Worm (Caenorhabditis elegans) whole organism, L1 larva: ENCODE measurements around the gene srbc-71.

Experiments used
- C16A3.4 ChIP-seq: fragments of 150-350 bp; optimal IDR thresholded peaks from 2 replicates; lab custom pipeline; 2014; ENCODE audit warnings: missing biosample characterization, missing genetic modification characterization
- C34B4.2 ChIP-seq: sonication (generic microtip); optimal IDR thresholded peaks from 2 replicates; lab custom pipeline; 2017; ENCODE audit warnings: mild to moderate bottlenecking, missing genetic modification characterization, missing compliant biosample characterization
- Y116A8C.19 ChIP-seq: sonication (generic microtip); optimal IDR thresholded peaks from 2 replicates; lab custom pipeline; 2016; ENCODE audit warnings: missing compliant biosample characterization, missing genetic modification characterization, borderline replicate concordance
- aha-1 ChIP-seq: fragments of 150-350 bp; optimal IDR thresholded peaks from 2 replicates; lab custom pipeline; 2014; ENCODE audit warnings: missing biosample characterization, missing genetic modification characterization
- alr-1 ChIP-seq: fragments of 200-800 bp; sonication (Bioruptor generic); optimal IDR thresholded peaks from 2 replicates; lab custom pipeline; 2018; ENCODE audit warnings: borderline replicate concordance, mild to moderate bottlenecking, missing genetic modification characterization, missing compliant biosample characterization
- aly-2 ChIP-seq: fragments of 150-350 bp; optimal IDR thresholded peaks from 2 replicates; lab custom pipeline; 2014; ENCODE audit warnings: missing biosample characterization, missing genetic modification characterization
- blmp-1 ChIP-seq: fragments of 150-350 bp; optimal IDR thresholded peaks from 2 replicates; lab custom pipeline; 2014; ENCODE audit warnings: missing biosample characterization, missing genetic modification characterization
- ceh-63 ChIP-seq: fragments of 200-800 bp; sonication (Bioruptor generic); optimal IDR thresholded peaks from 2 replicates; lab custom pipeline; 2018; ENCODE audit warnings: mild to moderate bottlenecking, missing genetic modification characterization, missing compliant biosample characterization
- ceh-8 ChIP-seq: fragments of 200-800 bp; sonication (Bioruptor generic); optimal IDR thresholded peaks from 2 replicates; lab custom pipeline; 2018; ENCODE audit warnings: mild to moderate bottlenecking, missing genetic modification characterization, moderate library complexity, missing compliant biosample characterization
- ceh-90 ChIP-seq: sonication (generic microtip); optimal IDR thresholded peaks from 2 replicates; lab custom pipeline; 2016; ENCODE audit warnings: missing genetic modification characterization, missing compliant biosample characterization
- efl-1 ChIP-seq, 4 experiments: fragments of 150-350 bp; optimal IDR thresholded peaks in 3 of 4; peaks in 1 of 4; 1 replicate in 1 of 4; 2 replicates in 3 of 4; lab custom pipeline; 2014; ENCODE audit warnings: missing biosample characterization in 2 of 4, missing genetic modification characterization in 2 of 4, missing genetic modification reagents in 2 of 4
- efl-3 ChIP-seq: fragments of 200-800 bp; sonication (Bioruptor generic); optimal IDR thresholded peaks from 2 replicates; lab custom pipeline; 2018; ENCODE audit warnings: mild to moderate bottlenecking, missing genetic modification characterization, missing compliant biosample characterization
- egl-13 ChIP-seq: sonication (generic microtip); optimal IDR thresholded peaks from 2 replicates; lab custom pipeline; 2016; ENCODE audit warnings: missing genotype, missing genetic modification reagents, missing genetic modification characterization, missing compliant biosample characterization
- elt-2 ChIP-seq: sonication (generic microtip); optimal IDR thresholded peaks from 2 replicates; lab custom pipeline; 2016; ENCODE audit warnings: missing genetic modification characterization, mild to moderate bottlenecking, inconsistent platforms, missing compliant biosample characterization, missing genetic modification reagents
- elt-3 ChIP-seq, 6 experiments: fragments of 150-350 bp in 1 of 6; sonication (generic microtip); optimal IDR thresholded peaks; 2 replicates each; lab custom pipeline; 2017 to 2018; ENCODE audit warnings: missing biosample characterization in 6 of 6, missing genetic modification characterization in 6 of 6, inconsistent platforms in 1 of 6
- ets-5 ChIP-seq: fragments of 200-800 bp; sonication (Bioruptor generic); IDR thresholded peaks from 2 replicates; pipeline ENCODE4 v1.3.6; 2022; ENCODE audit warnings: missing genetic modification characterization, missing compliant biosample characterization
- fkh-10 ChIP-seq: sonication (generic microtip); optimal IDR thresholded peaks from 2 replicates; lab custom pipeline; 2017; ENCODE audit warnings: missing biosample characterization, missing genetic modification reagents, missing genetic modification characterization
- fkh-4 ChIP-seq: sonication (generic microtip); optimal IDR thresholded peaks from 2 replicates; lab custom pipeline; 2016; ENCODE audit warnings: missing compliant biosample characterization, missing genetic modification characterization, borderline replicate concordance
- hpl-2 ChIP-seq: fragments of 150-350 bp; optimal IDR thresholded peaks from 2 replicates; lab custom pipeline; 2014; ENCODE audit warnings: missing biosample characterization, missing genetic modification reagents, missing genetic modification characterization
- isw-1 ChIP-seq: fragments of 200-800 bp; sonication (Bioruptor generic); IDR thresholded peaks from 2 replicates; pipeline ENCODE4 v1.3.6; 2022; ENCODE audit warnings: missing genetic modification characterization, missing compliant biosample characterization
- lin-13 ChIP-seq: fragments of 150-350 bp; optimal IDR thresholded peaks from 2 replicates; lab custom pipeline; 2014; ENCODE audit warnings: missing biosample characterization, missing genetic modification reagents, missing genetic modification characterization
- lin-14 ChIP-seq: fragments of 200-800 bp; sonication (Bioruptor generic); optimal IDR thresholded peaks from 2 replicates; lab custom pipeline; 2018; ENCODE audit warnings: mild to moderate bottlenecking, missing genetic modification characterization, moderate library complexity, missing compliant biosample characterization
- lin-15B ChIP-seq: fragments of 150-350 bp; sonication (generic microtip); optimal IDR thresholded peaks from 3 replicates; lab custom pipeline; 2014; ENCODE audit warnings: missing biosample characterization, missing genetic modification characterization
- lin-35 ChIP-seq, 2 experiments: fragments of 150-350 bp; optimal IDR thresholded peaks; 2 replicates each; lab custom pipeline; 2014; ENCODE audit warnings: missing biosample characterization in 2 of 2, missing genetic modification characterization in 2 of 2, missing genetic modification reagents in 2 of 2
- lir-3 ChIP-seq: sonication (generic microtip); optimal IDR thresholded peaks from 2 replicates; lab custom pipeline; 2016; ENCODE audit warnings: mild to moderate bottlenecking, missing genetic modification characterization, moderate library complexity, missing compliant biosample characterization; ENCODE audit not compliant: poor library complexity
- lsy-2 ChIP-seq, 2 experiments: fragments of 150-350 bp; optimal IDR thresholded peaks; 2 replicates each; lab custom pipeline; 2014; ENCODE audit warnings: missing biosample characterization in 2 of 2, missing genetic modification characterization in 2 of 2
- nhr-11 ChIP-seq: fragments of 150-350 bp; optimal IDR thresholded peaks from 2 replicates; lab custom pipeline; 2014; ENCODE audit warnings: missing biosample characterization, missing genetic modification characterization
- nhr-12 ChIP-seq: sonication (generic microtip); optimal IDR thresholded peaks from 2 replicates; lab custom pipeline; 2017; ENCODE audit warnings: missing biosample characterization, missing genetic modification characterization
- nhr-19 ChIP-seq: fragments of 200-800 bp; sonication (Bioruptor generic); conservative IDR thresholded peaks from 2 replicates; pipeline ENCODE4 v1.3.6; 2022; ENCODE audit warnings: missing genetic modification characterization, missing compliant biosample characterization
- nhr-20 ChIP-seq: sonication (generic microtip); optimal IDR thresholded peaks from 2 replicates; lab custom pipeline; 2016; ENCODE audit warnings: mild to moderate bottlenecking, missing genetic modification characterization, missing compliant biosample characterization
- nhr-28 ChIP-seq: fragments of 150-350 bp; optimal IDR thresholded peaks from 2 replicates; lab custom pipeline; 2014; ENCODE audit warnings: missing biosample characterization, missing genetic modification characterization
- nhr-47 ChIP-seq: sonication (generic microtip); optimal IDR thresholded peaks from 2 replicates; lab custom pipeline; 2016; ENCODE audit warnings: mild to moderate bottlenecking, missing genetic modification characterization, moderate library complexity, missing compliant biosample characterization
- nhr-77 ChIP-seq: fragments of 150-350 bp; optimal IDR thresholded peaks from 2 replicates; lab custom pipeline; 2014; ENCODE audit warnings: missing biosample characterization, missing genetic modification characterization
- nhr-84 ChIP-seq: sonication (generic microtip); optimal IDR thresholded peaks from 2 replicates; lab custom pipeline; 2017; ENCODE audit warnings: missing biosample characterization, missing genetic modification characterization
- nhr-85 ChIP-seq: sonication (generic microtip); peaks from one replicate; lab custom pipeline; 2016; ENCODE audit warnings: missing genetic modification characterization, inconsistent platforms, missing compliant biosample characterization
- nhr-90 ChIP-seq: sonication (generic microtip); optimal IDR thresholded peaks from 2 replicates; lab custom pipeline; 2016; ENCODE audit warnings: mild to moderate bottlenecking, missing genetic modification characterization, missing compliant biosample characterization; ENCODE audit not compliant: poor library complexity
- pax-3 ChIP-seq: fragments of 200-800 bp; sonication (Bioruptor generic); optimal IDR thresholded peaks from 2 replicates; lab custom pipeline; 2018; ENCODE audit warnings: mild to moderate bottlenecking, missing genetic modification characterization, moderate library complexity, missing compliant biosample characterization
- rnt-1 ChIP-seq: sonication (generic microtip); optimal IDR thresholded peaks from 2 replicates; lab custom pipeline; 2016; ENCODE audit warnings: mild to moderate bottlenecking, missing genetic modification characterization, moderate library complexity, missing compliant biosample characterization
- skn-1 ChIP-seq: fragments of 150-350 bp; optimal IDR thresholded peaks from 2 replicates; lab custom pipeline; 2014; ENCODE audit warnings: missing biosample characterization, missing genetic modification characterization
- snu-23 ChIP-seq: sonication (generic microtip); optimal IDR thresholded peaks from 2 replicates; lab custom pipeline; 2016; ENCODE audit warnings: missing genetic modification characterization, missing compliant biosample characterization
- sptf-1 ChIP-seq: fragments of 150-350 bp; optimal IDR thresholded peaks from 2 replicates; lab custom pipeline; 2014; ENCODE audit warnings: missing biosample characterization, missing genetic modification characterization
- swsn-7 ChIP-seq: sonication (generic microtip); optimal IDR thresholded peaks from 2 replicates; lab custom pipeline; 2016; ENCODE audit warnings: missing genetic modification characterization, missing compliant biosample characterization
- tlp-1 ChIP-seq: fragments of 150-350 bp; optimal IDR thresholded peaks from 2 replicates; lab custom pipeline; 2014; ENCODE audit warnings: missing biosample characterization, missing genetic modification characterization
- unc-130 ChIP-seq: fragments of 150-350 bp; optimal IDR thresholded peaks from 2 replicates; lab custom pipeline; 2017; ENCODE audit warnings: missing biosample characterization, missing genetic modification characterization, inconsistent platforms
- unc-30 ChIP-seq: sonication (generic microtip); optimal IDR thresholded peaks from 2 replicates; lab custom pipeline; 2017; ENCODE audit warnings: missing biosample characterization, missing genetic modification characterization
- unc-86 ChIP-seq: sonication (generic microtip); optimal IDR thresholded peaks from 2 replicates; lab custom pipeline; 2016; ENCODE audit warnings: missing genetic modification characterization, missing compliant biosample characterization
- vab-15 ChIP-seq: sonication (generic microtip); optimal IDR thresholded peaks from 2 replicates; lab custom pipeline; 2017; ENCODE audit warnings: missing genotype, mild to moderate bottlenecking, missing genetic modification characterization, missing compliant biosample characterization
- xbp-1 ChIP-seq: sonication (generic microtip); optimal IDR thresholded peaks from 2 replicates; lab custom pipeline; 2016; ENCODE audit warnings: missing genetic modification characterization, missing compliant biosample characterization
- zip-4 ChIP-seq: fragments of 200-800 bp; sonication (Bioruptor generic); optimal IDR thresholded peaks from 2 replicates; lab custom pipeline; 2018; ENCODE audit warnings: mild to moderate bottlenecking, missing genetic modification characterization, moderate library complexity, missing compliant biosample characterization
- ztf-11 ChIP-seq, 2 experiments: sonication (generic microtip); optimal IDR thresholded peaks; 2 replicates each; lab custom pipeline; 2016 to 2017; ENCODE audit warnings: missing genetic modification characterization in 2 of 2, missing biosample characterization in 1 of 2, missing compliant biosample characterization in 1 of 2
- ztf-4 ChIP-seq: fragments of 150-350 bp; optimal IDR thresholded peaks from 2 replicates; lab custom pipeline; 2014; ENCODE audit warnings: missing biosample characterization, missing genetic modification characterization

srbc-71 gene

ce11 chrIV:4216099-4216894, 9.5 kb downstream of the srbc-71 start:
- TF ChIP-seq alr-1 (tag; lab: Kevin White, UChicago) (no peak), elt-3 (tag; optimal IDR thresholded peaks at IDR 0.05; lab: Kevin White, UChicago) (peak in 2 of 6 experiments; percentile 46 to 96), hpl-2 (GFP tag; lab: Kevin White, UChicago) (no peak), nhr-77 (no peak), lin-14 (no peak), ets-5 (GFP tag; lab: Robert Waterston, UW) (no peak), aly-2 (tag; lab: Kevin White, UChicago) (no peak), lin-13 (GFP tag; lab: Kevin White, UChicago) (no peak), nhr-20 (peak; percentile 74), sptf-1 (tag; lab: Kevin White, UChicago) (no peak), nhr-85 (tag; lab: Kevin White, UChicago) (peak; percentile 79), efl-3 (GFP tag; lab: Kevin White, UChicago) (no peak), lir-3 (tag; lab: Kevin White, UChicago) (no peak), Y116A8C.19 (no peak), unc-30 (tag; lab: Kevin White, UChicago) (no peak), pax-3 (tag; lab: Kevin White, UChicago) (no peak), tlp-1 (tag; lab: Kevin White, UChicago) (no peak), rnt-1 (tag; lab: Kevin White, UChicago) (no peak), C34B4.2 (tag; lab: Kevin White, UChicago) (no peak), skn-1 (tag; lab: Kevin White, UChicago) (no peak), nhr-90 (tag; lab: Kevin White, UChicago) (peak; percentile 58), blmp-1 (tag; lab: Kevin White, UChicago) (peak; percentile 75), lin-15B (tag; lab: Kevin White, UChicago) (no peak), lsy-2 (tag; optimal IDR thresholded peaks at IDR 0.05; lab: Kevin White, UChicago) (peak; percentile 14 to 44), nhr-19 (GFP tag; lab: Robert Waterston, UW) (peak; percentile 72), nhr-11 (tag; lab: Kevin White, UChicago) (no peak), unc-130 (tag; lab: Kevin White, UChicago) (peak; percentile 76), zip-4 (GFP tag; lab: Kevin White, UChicago) (no peak), ceh-90 (tag; lab: Kevin White, UChicago) (no peak), nhr-47 (tag; lab: Kevin White, UChicago) (peak; percentile 31), isw-1 (GFP tag; lab: Robert Waterston, UW) (no peak), xbp-1 (tag; lab: Kevin White, UChicago) (no peak), aha-1 (tag; lab: Kevin White, UChicago) (no peak), nhr-84 (tag; lab: Kevin White, UChicago) (no peak), nhr-28 (tag; lab: Kevin White, UChicago) (no peak), nhr-12 (tag; lab: Kevin White, UChicago) (no peak), egl-13 (tag; lab: Kevin White, UChicago) (no peak), ceh-8 (GFP tag; lab: Kevin White, UChicago) (no peak), ceh-63 (GFP tag; lab: Kevin White, UChicago) (no peak), fkh-10 (no peak), lin-35 (GFP tag; optimal IDR thresholded peaks at IDR 0.05; lab: Kevin White, UChicago) (peak in 1 of 2 experiments; percentile 49), elt-2 (tag; lab: Kevin White, UChicago) (peak; percentile 27), vab-15 (tag; lab: Kevin White, UChicago) (no peak), unc-86 (no peak), snu-23 (GFP tag; lab: Kevin White, UChicago) (peak; percentile 19), C16A3.4 (no peak), efl-1 (optimal IDR thresholded peaks at IDR 0.05; lab: Kevin White, UChicago) (no peak), efl-1 (GFP tag; optimal IDR thresholded peaks at IDR 0.05 in 1 of 2; lab: Kevin White, UChicago) (peak in 1 of 2 experiments; percentile 49), ztf-11 (tag; optimal IDR thresholded peaks at IDR 0.05; lab: Kevin White, UChicago) (no peak), swsn-7 (no peak), fkh-4 (tag; lab: Kevin White, UChicago) (no peak), ztf-4 (tag; lab: Kevin White, UChicago) (no peak)
